Worm (Caenorhabditis elegans): ENCODE data around the gene Y75B7AR.1.

ce11 chrV:1411459-1411858 is 18.7 kb upstream of the Y75B7AR.1 start, which contains the start of gene snt-5:
- no peak for TF ChIP-seq ama-1 (optimal IDR thresholded peaks at IDR 0.05)
- TF ChIP-seq aly-1 (tag; optimal IDR thresholded peaks at IDR 0.05) = no peak
- no peak for TF ChIP-seq F13C5.2 (tag; optimal IDR thresholded peaks at IDR 0.05)
- TF ChIP-seq ceh-13 (GFP tag; optimal IDR thresholded peaks at IDR 0.05) = no peak
- no peak for TF ChIP-seq flt-1 (GFP tag; IDR thresholded peaks at IDR 0.05)
- TF ChIP-seq B0310.2 (tag; optimal IDR thresholded peaks at IDR 0.05) = no peak
- TF ChIP-seq sea-1 (GFP tag; conservative IDR thresholded peaks at IDR 0.05) = no peak
- no peak for TF ChIP-seq tbx-11 (GFP tag; IDR thresholded peaks at IDR 0.05)
- TF ChIP-seq ceh-36 (tag; optimal IDR thresholded peaks at IDR 0.05) = no peak
- no peak for TF ChIP-seq tbx-37 (GFP tag; conservative IDR thresholded peaks at IDR 0.05)
- no peak for TF ChIP-seq ets-7 (tag; optimal IDR thresholded peaks at IDR 0.05)
- no peak for TF ChIP-seq pes-1 (GFP tag; IDR thresholded peaks at IDR 0.05)
